Worm (Caenorhabditis elegans) whole organism, L1 larva: ENCODE data around the gene srbc-33.

Experiments
- lsy-2 ChIP-seq, 2 experiments: fragments of 150-350 bp; optimal IDR thresholded peaks; 2 replicates each; lab custom pipeline; 2014; ENCODE audit warnings: missing biosample characterization in 2 of 2, missing genetic modification characterization in 2 of 2
- nhr-11 ChIP-seq: fragments of 150-350 bp; optimal IDR thresholded peaks from 2 replicates; lab custom pipeline; 2014; ENCODE audit warnings: missing biosample characterization, missing genetic modification characterization
- swsn-7 ChIP-seq: sonication (generic microtip); optimal IDR thresholded peaks from 2 replicates; lab custom pipeline; 2016; ENCODE audit warnings: missing genetic modification characterization, missing compliant biosample characterization
- unc-98 ChIP-seq: fragments of 200-800 bp; sonication (Bioruptor generic); IDR thresholded peaks from 2 replicates; pipeline ENCODE4 v1.3.6; 2022; ENCODE audit warnings: missing genetic modification characterization, missing compliant biosample characterization
- ztf-11 ChIP-seq, 2 experiments: sonication (generic microtip); optimal IDR thresholded peaks; 2 replicates each; lab custom pipeline; 2016 to 2017; ENCODE audit warnings: missing genetic modification characterization in 2 of 2, missing biosample characterization in 1 of 2, missing compliant biosample characterization in 1 of 2

- TF ChIP-seq unc-98 (GFP tag; lab: Robert Waterston, UW) (no peak), ztf-11 (tag; optimal IDR thresholded peaks at IDR 0.05; lab: Kevin White, UChicago) (no peak), nhr-11 (no peak), swsn-7 (no peak), lsy-2 (tag; optimal IDR thresholded peaks at IDR 0.05; lab: Kevin White, UChicago) (no peak)
These were observed 45.8 kb upstream of the srbc-33 start, which contains the start of gene srbc-66 for ce11 chrV:3530403-3530802.
